Worm (Caenorhabditis elegans): ENCODE data around the gene srz-64.
A peak's percentile ranks its signal among the peaks of the same experiment; 100 is the strongest.

- TF ChIP-seq elt-1 (tag; optimal IDR thresholded peaks at IDR 0.05; ENCODE audit: borderline replicate concordance, insufficient read depth): no peak
- peak; percentile 4 for TF ChIP-seq ces-1 (GFP tag; optimal IDR thresholded peaks at IDR 0.05)
- no peak for TF ChIP-seq elt-3 (tag; optimal IDR thresholded peaks at IDR 0.05)
- TF ChIP-seq nhr-76 (tag; optimal IDR thresholded peaks at IDR 0.05): no peak
- TF ChIP-seq ceh-83 (GFP tag; optimal IDR thresholded peaks at IDR 0.05): no peak
- TF ChIP-seq nhr-28 (tag; optimal IDR thresholded peaks at IDR 0.05): no peak
- TF ChIP-seq snpc-4 (tag; optimal IDR thresholded peaks at IDR 0.05): no peak
- no peak for TF ChIP-seq blmp-1 (tag; optimal IDR thresholded peaks at IDR 0.05)
Measured at ce11 chrII:1309892-1310516, 16.9 kb upstream of the srz-64 start, which contains the start of the genes alh-6 and fcho-1.
